Worm (Caenorhabditis elegans) whole organism, L4/young adult: ENCODE results near the gene C43H6.4.

Experiments used
- W03F9.2 ChIP-seq: fragments of 150-350 bp; optimal IDR thresholded peaks from 2 replicates; lab custom pipeline; 2014; ENCODE audit warnings: missing biosample characterization, missing genetic modification characterization
- dao-5 ChIP-seq: sonication (generic microtip); optimal IDR thresholded peaks from 2 replicates; lab custom pipeline; 2016; ENCODE audit warnings: missing genotype, missing genetic modification characterization, moderate library complexity, missing compliant biosample characterization
- him-1 ChIP-seq: sonication (generic microtip); optimal IDR thresholded peaks from 2 replicates; lab custom pipeline; 2016; ENCODE audit warnings: missing genotype, missing genetic modification reagents, missing genetic modification characterization, missing compliant biosample characterization

DNA sequence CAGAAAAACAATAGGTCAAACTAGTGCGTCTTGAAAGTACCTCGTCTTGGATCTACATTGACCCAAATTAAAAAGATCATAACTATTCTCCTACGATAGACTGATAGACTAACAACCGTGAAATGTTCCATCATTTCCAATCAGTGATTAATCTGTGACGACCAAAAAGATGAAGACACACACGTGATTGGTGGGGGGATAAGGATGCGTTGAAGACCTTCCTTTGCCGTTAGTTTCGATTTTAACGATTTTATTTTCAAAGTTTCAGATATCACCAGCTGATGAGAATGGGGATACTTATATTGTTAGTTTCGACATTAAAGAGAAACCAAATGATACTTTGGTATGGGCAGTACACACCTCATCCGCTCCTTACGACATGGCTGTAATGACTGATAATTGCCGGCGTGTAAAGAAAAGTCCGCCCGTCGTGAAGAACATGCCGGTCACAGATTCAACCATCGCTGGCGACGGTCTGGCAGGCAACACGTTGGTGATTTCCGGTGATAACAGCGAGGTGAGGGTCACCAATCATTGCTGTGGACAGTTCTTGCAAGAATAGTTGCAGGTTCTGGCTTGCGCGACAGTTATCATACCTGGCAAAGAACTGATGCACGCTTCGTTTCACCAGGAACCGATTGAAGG is 16.8 kb upstream of the C43H6.4 start:
- no peak for TF ChIP-seq him-1 (tag; lab: Kevin White, UChicago)
- TF ChIP-seq dao-5, result no peak
- TF ChIP-seq W03F9.2 (tag; lab: Kevin White, UChicago), result no peak
